Worm (Caenorhabditis elegans): Measurements from ENCODE around the gene Y57G11B.5.

- TF ChIP-seq nhr-76 (tag; optimal IDR thresholded peaks at IDR 0.05) (no peak), nhr-12 (tag; optimal IDR thresholded peaks at IDR 0.05) (no peak), pha-4 (tag; optimal IDR thresholded peaks at IDR 0.05) (no peak), nhr-11 (tag; optimal IDR thresholded peaks at IDR 0.05) (no peak), jun-1 (tag; optimal IDR thresholded peaks at IDR 0.05) (no peak), ama-1 (optimal IDR thresholded peaks at IDR 0.05) (peak; percentile 8), fkh-10 (GFP tag; optimal IDR thresholded peaks at IDR 0.05) (no peak), elt-1 (tag; optimal IDR thresholded peaks at IDR 0.05) (no peak), ceh-82 (tag; optimal IDR thresholded peaks at IDR 0.05) (no peak), mdl-1 (tag; optimal IDR thresholded peaks at IDR 0.05) (no peak), tbx-2 (tag; optimal IDR thresholded peaks at IDR 0.05) (no peak), ztf-4 (tag; optimal IDR thresholded peaks at IDR 0.05) (no peak)
These were observed 43.9 kb downstream of the Y57G11B.5 start for ce11 chrIV:14618551-14618950.
